Fruit fly (Drosophila melanogaster) whole organism, embryonic: ENCODE measurements around the gene Mrgn1.
A peak's percentile ranks its signal among the peaks of the same experiment; 100 is the strongest.

Experiments
- Atf3 ChIP-seq: fragments of 200-800 bp; sonication (Bioruptor generic); optimal IDR thresholded peaks from 3 replicates; lab custom pipeline; 2016; ENCODE audit warnings: missing biosample characterization, missing genetic modification characterization
- C15 ChIP-seq: fragments of 200-800 bp; sonication (Bioruptor generic); IDR thresholded peaks from 3 replicates; pipeline ENCODE4 v1.3.6; 2022; ENCODE audit warnings: missing biosample characterization, missing genetic modification characterization
- CG1024 ChIP-seq: fragments of 200-800 bp; sonication (Bioruptor generic); IDR thresholded peaks from 2 replicates; pipeline ENCODE4 v1.3.6; 2022; ENCODE audit warnings: missing biosample characterization, missing genetic modification characterization
- CG11456 ChIP-seq: fragments of 200-800 bp; sonication (Bioruptor generic); IDR thresholded peaks from 3 replicates; pipeline ENCODE4 v1.3.6; 2022; ENCODE audit warnings: missing biosample characterization, missing genetic modification characterization
- CG1602 ChIP-seq: fragments of 200-800 bp; sonication (Bioruptor generic); optimal IDR thresholded peaks from 3 replicates; lab custom pipeline; 2016; ENCODE audit warnings: missing biosample characterization, missing genetic modification characterization
- CG17829 ChIP-seq: fragments of 200-800 bp; optimal IDR thresholded peaks from 2 replicates; lab custom pipeline; 2019; ENCODE audit warnings: missing biosample characterization, mild to moderate bottlenecking, missing genetic modification characterization, moderate library complexity
- CG1792 ChIP-seq: fragments of 200-800 bp; sonication (Bioruptor generic); optimal IDR thresholded peaks from 2 replicates; lab custom pipeline; 2016; ENCODE audit warnings: missing biosample characterization, missing genetic modification characterization
- CG31388 ChIP-seq: fragments of 200-800 bp; sonication (Bioruptor generic); optimal IDR thresholded peaks from 2 replicates; lab custom pipeline; 2016; ENCODE audit warnings: missing biosample characterization, missing genetic modification characterization
- CG32767 ChIP-seq: fragments of 200-800 bp; sonication (Bioruptor generic); IDR thresholded peaks from 2 replicates; pipeline ENCODE4 v1.3.6; 2022; ENCODE audit warnings: missing biosample characterization, missing genetic modification characterization
- CG3847 ChIP-seq: fragments of 200-800 bp; sonication (Bioruptor generic); IDR thresholded peaks from 2 replicates; pipeline ENCODE4 v1.3.6; 2022; ENCODE audit warnings: missing biosample characterization, missing genetic modification characterization
- CG6791 ChIP-seq: fragments of 200-800 bp; sonication (Bioruptor generic); IDR thresholded peaks from 3 replicates; pipeline ENCODE4 v1.3.6; 2022; ENCODE audit warnings: missing biosample characterization, missing genetic modification characterization; ENCODE audit not compliant: partially characterized antibody
- CG7372 ChIP-seq: fragments of 200-800 bp; sonication (Bioruptor generic); IDR thresholded peaks from 2 replicates; pipeline ENCODE4 v1.3.6; 2022; ENCODE audit warnings: missing biosample characterization, missing genetic modification characterization
- CG7556 ChIP-seq: fragments of 200-800 bp; sonication (Bioruptor generic); optimal IDR thresholded peaks from 2 replicates; lab custom pipeline; 2017; ENCODE audit warnings: missing biosample characterization, mild to moderate bottlenecking, missing genetic modification characterization
- CG7745 ChIP-seq: fragments of 200-800 bp; sonication (Bioruptor generic); optimal IDR thresholded peaks from 2 replicates; lab custom pipeline; 2018; ENCODE audit warnings: missing biosample characterization, mild to moderate bottlenecking, missing genetic modification characterization, moderate library complexity
- CG7987 ChIP-seq: fragments of 200-800 bp; sonication (Bioruptor generic); optimal IDR thresholded peaks from 2 replicates; lab custom pipeline; 2018; ENCODE audit warnings: missing biosample characterization, mild to moderate bottlenecking, missing genetic modification characterization, moderate library complexity
- CG9609 ChIP-seq: fragments of 200-800 bp; sonication (Bioruptor generic); optimal IDR thresholded peaks from 3 replicates; lab custom pipeline; 2016; ENCODE audit warnings: missing biosample characterization, missing genetic modification characterization
- Dad ChIP-seq: fragments of 200-800 bp; sonication (Bioruptor generic); optimal IDR thresholded peaks from 3 replicates; lab custom pipeline; 2016; ENCODE audit warnings: missing biosample characterization, missing genetic modification characterization
- Doc3 ChIP-seq: fragments of 200-800 bp; sonication (Bioruptor generic); IDR thresholded peaks from 3 replicates; pipeline ENCODE4 v1.3.6; 2022; ENCODE audit warnings: missing biosample characterization, missing genetic modification characterization; ENCODE audit not compliant: partially characterized antibody
- Hmx ChIP-seq: fragments of 200-800 bp; sonication (Bioruptor generic); optimal IDR thresholded peaks from 2 replicates; lab custom pipeline; 2016; ENCODE audit warnings: missing biosample characterization, missing genetic modification characterization
- Hsf ChIP-seq: fragments of 200-800 bp; sonication (Bioruptor generic); optimal IDR thresholded peaks from 3 replicates; lab custom pipeline; 2016; ENCODE audit warnings: missing biosample characterization, missing genetic modification characterization
- MBD-R2 ChIP-seq: fragments of 200-800 bp; sonication (Bioruptor generic); IDR thresholded peaks from 2 replicates; pipeline ENCODE4 v1.3.6; 2022; ENCODE audit warnings: missing biosample characterization, missing genetic modification characterization
- Nf-YA ChIP-seq: fragments of 200-800 bp; sonication (Bioruptor generic); IDR thresholded peaks from 2 replicates; pipeline ENCODE4 v1.3.6; 2022; ENCODE audit warnings: missing biosample characterization, missing genetic modification characterization
- Rx ChIP-seq: fragments of 200-800 bp; sonication (Bioruptor generic); IDR thresholded peaks from 2 replicates; pipeline ENCODE4 v1.3.6; 2022; ENCODE audit warnings: missing biosample characterization, missing genetic modification characterization
- Six4 ChIP-seq: fragments of 200-800 bp; sonication (Bioruptor generic); optimal IDR thresholded peaks from 2 replicates; lab custom pipeline; 2016; ENCODE audit warnings: missing biosample characterization, missing genetic modification characterization
- Spps ChIP-seq: fragments of 200-800 bp; sonication (Bioruptor generic); optimal IDR thresholded peaks from 2 replicates; lab custom pipeline; 2018; ENCODE audit warnings: missing biosample characterization, mild to moderate bottlenecking, missing genetic modification characterization
- Vsx1 ChIP-seq: fragments of 200-800 bp; sonication (Bioruptor generic); optimal IDR thresholded peaks from 2 replicates; lab custom pipeline; 2017; ENCODE audit warnings: missing biosample characterization, mild to moderate bottlenecking, missing genetic modification characterization, missing genetic modification reagents
- ash1 ChIP-seq: fragments of 200-800 bp; sonication (Bioruptor generic); optimal IDR thresholded peaks from 2 replicates; lab custom pipeline; 2018; ENCODE audit warnings: missing biosample characterization, mild to moderate bottlenecking, missing genetic modification characterization
- bigmax ChIP-seq: fragments of 200-800 bp; sonication (Bioruptor generic); optimal IDR thresholded peaks from 2 replicates; lab custom pipeline; 2018; ENCODE audit warnings: missing biosample characterization, mild to moderate bottlenecking, missing genetic modification characterization
- dan ChIP-seq: fragments of 200-800 bp; sonication (Bioruptor generic); IDR thresholded peaks from 2 replicates; pipeline ENCODE4 v1.3.6; 2022; ENCODE audit warnings: missing biosample characterization, missing genetic modification characterization
- dati ChIP-seq: fragments of 200-800 bp; sonication (Bioruptor generic); IDR thresholded peaks from 2 replicates; pipeline ENCODE4 v1.3.6; 2022; ENCODE audit warnings: missing biosample characterization, missing genetic modification characterization
- emc ChIP-seq: fragments of 200-800 bp; sonication (Bioruptor generic); optimal IDR thresholded peaks from 2 replicates; lab custom pipeline; 2016; ENCODE audit warnings: missing biosample characterization, missing genetic modification characterization
- fd102C ChIP-seq: fragments of 200-800 bp; sonication (Bioruptor generic); optimal IDR thresholded peaks from 2 replicates; lab custom pipeline; 2018; ENCODE audit warnings: missing biosample characterization, mild to moderate bottlenecking, missing genetic modification characterization, moderate library complexity
- ftz-f1 ChIP-seq: fragments of 200-800 bp; sonication (Bioruptor generic); optimal IDR thresholded peaks from 2 replicates; lab custom pipeline; 2016; ENCODE audit warnings: missing biosample characterization, missing genetic modification characterization
- fu2 ChIP-seq: fragments of 200-800 bp; sonication (Bioruptor generic); optimal IDR thresholded peaks from 2 replicates; lab custom pipeline; 2016; ENCODE audit warnings: missing biosample characterization, missing genetic modification characterization
- grau ChIP-seq: fragments of 200-800 bp; optimal IDR thresholded peaks from 3 replicates; lab custom pipeline; 2019; ENCODE audit warnings: missing biosample characterization, mild to moderate bottlenecking, missing genetic modification characterization, moderate library complexity
- gro ChIP-seq: fragments of 200-800 bp; sonication (Bioruptor generic); optimal IDR thresholded peaks from 2 replicates; lab custom pipeline; 2016; ENCODE audit warnings: missing biosample characterization, missing genetic modification characterization
- gsb-n ChIP-seq: fragments of 200-800 bp; sonication (Bioruptor generic); optimal IDR thresholded peaks from 3 replicates; lab custom pipeline; 2018; ENCODE audit warnings: missing biosample characterization, mild to moderate bottlenecking, missing genetic modification characterization
- ham ChIP-seq: fragments of 200-800 bp; sonication (Bioruptor generic); IDR thresholded peaks from 2 replicates; pipeline ENCODE4 v1.3.6; 2022; ENCODE audit warnings: missing biosample characterization, missing genetic modification characterization
- jigr1 ChIP-seq: fragments of 200-800 bp; sonication (Bioruptor generic); IDR thresholded peaks from 3 replicates; pipeline ENCODE4 v1.3.6; 2022; ENCODE audit warnings: missing biosample characterization, missing genetic modification characterization
- ken ChIP-seq: fragments of 200-800 bp; sonication (Bioruptor generic); IDR thresholded peaks from 3 replicates; pipeline ENCODE4 v1.3.6; 2022; ENCODE audit warnings: missing biosample characterization, missing genetic modification characterization
- kni ChIP-seq: fragments of 200-800 bp; sonication (Bioruptor generic); optimal IDR thresholded peaks from 3 replicates; lab custom pipeline; 2017; ENCODE audit warnings: mild to moderate bottlenecking, missing biosample characterization, missing genetic modification reagents, missing genetic modification characterization
- lola ChIP-seq, 3 experiments: fragments of >200 bp in 2 of 3; fragments of 200-800 bp in 1 of 3; sonication (Bioruptor generic) in 1 of 3; optimal IDR thresholded peaks; 2 replicates each; lab custom pipeline; 2017 to 2019; ENCODE audit warnings: missing biosample characterization in 3 of 3, missing genetic modification characterization in 3 of 3, mild to moderate bottlenecking in 1 of 3, moderate library complexity in 1 of 3
- mam ChIP-seq: fragments of 200-800 bp; sonication (Bioruptor generic); optimal IDR thresholded peaks from 3 replicates; lab custom pipeline; 2016; ENCODE audit warnings: missing biosample characterization, missing genetic modification characterization
- mld ChIP-seq: fragments of 200-800 bp; sonication (Bioruptor generic); IDR thresholded peaks from 3 replicates; pipeline ENCODE4 v1.3.6; 2022; ENCODE audit warnings: missing biosample characterization, missing genetic modification characterization; ENCODE audit not compliant: partially characterized antibody
- sd ChIP-seq: fragments of 200-800 bp; sonication (Bioruptor generic); optimal IDR thresholded peaks from 3 replicates; lab custom pipeline; 2018; ENCODE audit warnings: missing biosample characterization, mild to moderate bottlenecking, missing genetic modification characterization, moderate library complexity
- sima ChIP-seq: fragments of 200-800 bp; sonication (Bioruptor generic); optimal IDR thresholded peaks from 2 replicates; lab custom pipeline; 2016; ENCODE audit warnings: missing biosample characterization, missing genetic modification characterization
- sqz ChIP-seq: fragments of 200-800 bp; sonication (Bioruptor generic); optimal IDR thresholded peaks from 3 replicates; lab custom pipeline; 2018; ENCODE audit warnings: missing biosample characterization, mild to moderate bottlenecking, missing genetic modification characterization
- stwl ChIP-seq: fragments of 200-800 bp; sonication (Bioruptor generic); optimal IDR thresholded peaks from 3 replicates; lab custom pipeline; 2018; ENCODE audit warnings: missing biosample characterization, mild to moderate bottlenecking, missing genetic modification characterization, moderate library complexity
- unpg ChIP-seq: fragments of 200-800 bp; sonication (Bioruptor generic); optimal IDR thresholded peaks from 3 replicates; lab custom pipeline; 2018; ENCODE audit warnings: missing biosample characterization, mild to moderate bottlenecking, missing genetic modification characterization, moderate library complexity
- vfl ChIP-seq: fragments of 200-800 bp; sonication (Bioruptor generic); optimal IDR thresholded peaks from 2 replicates; lab custom pipeline; 2016; ENCODE audit warnings: missing biosample characterization, missing genetic modification characterization
- zen ChIP-seq: fragments of 200-800 bp; sonication (Bioruptor generic); optimal IDR thresholded peaks from 3 replicates; lab custom pipeline; 2018; ENCODE audit warnings: missing biosample characterization, mild to moderate bottlenecking, missing genetic modification characterization, moderate library complexity
- zf30C ChIP-seq: fragments of 200-800 bp; sonication (Bioruptor generic); optimal IDR thresholded peaks from 3 replicates; lab custom pipeline; 2018; ENCODE audit warnings: missing biosample characterization, mild to moderate bottlenecking, missing genetic modification characterization
- zfh2 ChIP-seq: fragments of 200-800 bp; sonication (Bioruptor generic); optimal IDR thresholded peaks from 2 replicates; lab custom pipeline; 2016; ENCODE audit warnings: missing biosample characterization, missing genetic modification characterization

Gene Mrgn1

DNA sequence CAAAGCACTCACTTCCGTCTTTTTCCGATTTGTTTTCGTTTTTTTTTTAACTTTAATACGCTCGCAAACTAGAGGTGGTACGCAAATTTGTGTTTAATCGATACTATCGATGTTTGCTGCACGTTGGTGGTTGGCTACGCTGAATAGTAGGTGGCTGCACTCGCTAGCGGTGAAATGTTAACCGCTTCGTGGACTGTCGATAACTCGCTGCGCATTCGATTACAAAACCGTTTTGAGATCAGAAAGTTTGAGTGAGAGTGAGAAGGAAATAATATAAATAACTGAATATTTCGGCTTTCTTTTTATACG, 14.4 kb upstream of the Mrgn1 start, which contains the start of gene g (continued):
- TF ChIP-seq gsb-n (tag; lab: Kevin White, UChicago), result no peak
- no peak for TF ChIP-seq CG7372 (GFP tag; lab: Robert Waterston, UW)
- TF ChIP-seq Vsx1, result no peak
- TF ChIP-seq ken, result no peak
- TF ChIP-seq CG32767, result no peak
- TF ChIP-seq lola (GFP tag; optimal IDR thresholded peaks at IDR 0.05; lab: Kevin White, UChicago), result no peak
- TF ChIP-seq jigr1 (GFP tag; lab: Robert Waterston, UW), result no peak
- TF ChIP-seq Nf-YA, result no peak
- TF ChIP-seq CG7987 (GFP tag; lab: Kevin White, UChicago), result no peak
- TF ChIP-seq CG3847 (GFP tag; lab: Robert Waterston, UW), result no peak
- TF ChIP-seq ham, result no peak
- no peak for TF ChIP-seq mam (GFP tag; lab: Kevin White, UChicago)
- no peak for TF ChIP-seq Spps (tag; lab: Kevin White, UChicago)
- TF ChIP-seq sd (tag; lab: Kevin White, UChicago), result no peak
- peak; percentile 68 for TF ChIP-seq MBD-R2
- no peak for TF ChIP-seq Hsf (GFP tag; lab: Kevin White, UChicago)
- TF ChIP-seq fd102C (GFP tag; lab: Kevin White, UChicago), result no peak
- TF ChIP-seq gro (GFP tag; lab: Kevin White, UChicago), result no peak
- TF ChIP-seq Doc3 (GFP tag; lab: Robert Waterston, UW), result peak; percentile 76
- no peak for TF ChIP-seq emc (GFP tag; lab: Kevin White, UChicago)
- TF ChIP-seq CG1024 (GFP tag; lab: Robert Waterston, UW), result no peak
- TF ChIP-seq fu2 (GFP tag; lab: Kevin White, UChicago), result no peak
- peak; percentile 74 for TF ChIP-seq sqz
- TF ChIP-seq CG1792, result no peak
- no peak for TF ChIP-seq dati (GFP tag; lab: Robert Waterston, UW)
- no peak for TF ChIP-seq unpg
- no peak for TF ChIP-seq CG31388 (GFP tag; lab: Kevin White, UChicago)
- no peak for TF ChIP-seq ash1 (GFP tag; lab: Kevin White, UChicago)
- TF ChIP-seq Atf3, result no peak
- TF ChIP-seq Hmx (GFP tag; lab: Kevin White, UChicago), result no peak
- no peak for TF ChIP-seq CG11456 (GFP tag; lab: Robert Waterston, UW)
- TF ChIP-seq CG7745 (tag; lab: Kevin White, UChicago), result no peak
- peak; percentile 55 for TF ChIP-seq stwl (tag; lab: Kevin White, UChicago)
- no peak for TF ChIP-seq Dad (GFP tag; lab: Kevin White, UChicago)
- no peak for TF ChIP-seq Six4 (GFP tag; lab: Kevin White, UChicago)
- no peak for TF ChIP-seq ftz-f1 (GFP tag; lab: Kevin White, UChicago)
- no peak for TF ChIP-seq sima
- TF ChIP-seq dan (GFP tag; lab: Robert Waterston, UW), result no peak
- TF ChIP-seq kni (GFP tag; lab: Kevin White, UChicago), result no peak
- no peak for TF ChIP-seq CG9609 (GFP tag; lab: Kevin White, UChicago)
- no peak for TF ChIP-seq vfl (GFP tag; lab: Kevin White, UChicago)
- TF ChIP-seq CG7556 (GFP tag; lab: Kevin White, UChicago), result no peak
- TF ChIP-seq CG6791 (GFP tag; lab: Robert Waterston, UW), result peak; percentile 95
- peak; percentile 82; the same call in 2 of the 3 replicates for TF ChIP-seq mld
- no peak for TF ChIP-seq CG1602 (GFP tag; lab: Kevin White, UChicago)
- TF ChIP-seq CG17829 (tag; lab: Kevin White, UChicago), result no peak
- TF ChIP-seq Rx (GFP tag; lab: Robert Waterston, UW), result no peak
- no peak for TF ChIP-seq zfh2 (GFP tag; lab: Kevin White, UChicago)
- TF ChIP-seq C15 (GFP tag; lab: Robert Waterston, UW), result no peak
- TF ChIP-seq bigmax (GFP tag; lab: Kevin White, UChicago), result no peak
- no peak for TF ChIP-seq grau (tag; lab: Kevin White, UChicago)
- no peak for TF ChIP-seq zen (tag; lab: Kevin White, UChicago)
- TF ChIP-seq zf30C (GFP tag; lab: Kevin White, UChicago), result peak; percentile 28
